Worm (Caenorhabditis elegans): ENCODE data around the gene H10E21.5.

- TF ChIP-seq hmbx-1 (tag; optimal IDR thresholded peaks at IDR 0.05) (no peak), ama-1 (optimal IDR thresholded peaks at IDR 0.05) (no peak), sea-1 (GFP tag; conservative IDR thresholded peaks at IDR 0.05) (no peak), ceh-36 (tag; optimal IDR thresholded peaks at IDR 0.05) (no peak), tra-4 (tag; optimal IDR thresholded peaks at IDR 0.05) (no peak), F13C5.2 (tag; optimal IDR thresholded peaks at IDR 0.05) (no peak), tbx-37 (GFP tag; conservative IDR thresholded peaks at IDR 0.05) (no peak), flt-1 (GFP tag; IDR thresholded peaks at IDR 0.05) (no peak), hmg-4 (GFP tag; optimal IDR thresholded peaks at IDR 0.05) (no peak)
Measured at ce11 chrIII:16797-17196, 7.0 kb downstream of the H10E21.5 start.

All from whole organism, early embryonic.